Fruit fly (Drosophila melanogaster): ENCODE data around the gene Tim9a.

Tim9a gene

dm6 chrX:13395988-13396377, 11.0 kb downstream of the Tim9a start (continued):
- TF ChIP-seq Rfx (GFP tag; IDR thresholded peaks at IDR 0.05) = peak; percentile 5; the same call in 1 of the 2 replicates
- TF ChIP-seq crol (GFP tag; IDR thresholded peaks at IDR 0.05) = peak; percentile 99
- no peak for TF ChIP-seq CG8290 (GFP tag; optimal IDR thresholded peaks at IDR 0.05)
- TF ChIP-seq CG8290 (tag; optimal IDR thresholded peaks at IDR 0.05) = peak in 1 of 2 experiments; percentile 50
- TF ChIP-seq CG9437 (GFP tag; optimal IDR thresholded peaks at IDR 0.05) = no peak
- no peak for TF ChIP-seq CG11085 (GFP tag; IDR thresholded peaks at IDR 0.05)
- peak; percentile 71; the same call in 2 of the 3 replicates for TF ChIP-seq sr (GFP tag; IDR thresholded peaks at IDR 0.05)
- TF ChIP-seq Drgx (GFP tag; IDR thresholded peaks at IDR 0.05) = peak; percentile 29; the same call in 1 of the 2 replicates
- peak; percentile 92 for TF ChIP-seq rib (GFP tag; IDR thresholded peaks at IDR 0.05)
- peak; percentile 68 for TF ChIP-seq NFAT (GFP tag; IDR thresholded peaks at IDR 0.05)
- TF ChIP-seq ci (GFP tag; IDR thresholded peaks at IDR 0.05) = 0 out of 3 replicates have a peak, but pooled peaks have one; percentile 47
- TF ChIP-seq CG34422 (GFP tag; IDR thresholded peaks at IDR 0.05) = 0 out of 3 replicates have a peak, but pooled peaks have one; percentile 25
- no peak for TF ChIP-seq D19B (GFP tag; optimal IDR thresholded peaks at IDR 0.05)
- TF ChIP-seq CG10543 (GFP tag; optimal IDR thresholded peaks at IDR 0.05) = peak; percentile 86
- peak; percentile 60; the same call in 1 of the 2 replicates for TF ChIP-seq klu (GFP tag; IDR thresholded peaks at IDR 0.05)
- TF ChIP-seq CG34376 (GFP tag; optimal IDR thresholded peaks at IDR 0.05) = peak; percentile 39
- TF ChIP-seq CG11093 (GFP tag; IDR thresholded peaks at IDR 0.05) = no peak
- TF ChIP-seq abd-A (tag; optimal IDR thresholded peaks at IDR 0.05) = peak; percentile 35
- TF ChIP-seq wek (GFP tag; optimal IDR thresholded peaks at IDR 0.05) = no peak
- peak; percentile 13; the same call in 1 of the 2 replicates for TF ChIP-seq CG13287 (GFP tag; IDR thresholded peaks at IDR 0.05; ENCODE audit: partially characterized antibody)
- peak; percentile 97 for TF ChIP-seq chinmo (GFP tag; IDR thresholded peaks at IDR 0.05; ENCODE audit: partially characterized antibody)
- TF ChIP-seq CG32532 (GFP tag; IDR thresholded peaks at IDR 0.05) = 0 out of 2 replicates have a peak, but pooled peaks have one; percentile 6
- TF ChIP-seq CG13894 (tag; optimal IDR thresholded peaks at IDR 0.05) = peak; percentile 58
- 0 out of 2 replicates have a peak, but pooled peaks have one; percentile 28 for TF ChIP-seq Dref (GFP tag; IDR thresholded peaks at IDR 0.05)
- peak; percentile 49 for TF ChIP-seq B-H2 (GFP tag; optimal IDR thresholded peaks at IDR 0.05)
- no peak for TF ChIP-seq zfh1 (GFP tag; IDR thresholded peaks at IDR 0.05)
- no peak for TF ChIP-seq hbn (GFP tag; IDR thresholded peaks at IDR 0.05; ENCODE audit: partially characterized antibody)

DNA sequence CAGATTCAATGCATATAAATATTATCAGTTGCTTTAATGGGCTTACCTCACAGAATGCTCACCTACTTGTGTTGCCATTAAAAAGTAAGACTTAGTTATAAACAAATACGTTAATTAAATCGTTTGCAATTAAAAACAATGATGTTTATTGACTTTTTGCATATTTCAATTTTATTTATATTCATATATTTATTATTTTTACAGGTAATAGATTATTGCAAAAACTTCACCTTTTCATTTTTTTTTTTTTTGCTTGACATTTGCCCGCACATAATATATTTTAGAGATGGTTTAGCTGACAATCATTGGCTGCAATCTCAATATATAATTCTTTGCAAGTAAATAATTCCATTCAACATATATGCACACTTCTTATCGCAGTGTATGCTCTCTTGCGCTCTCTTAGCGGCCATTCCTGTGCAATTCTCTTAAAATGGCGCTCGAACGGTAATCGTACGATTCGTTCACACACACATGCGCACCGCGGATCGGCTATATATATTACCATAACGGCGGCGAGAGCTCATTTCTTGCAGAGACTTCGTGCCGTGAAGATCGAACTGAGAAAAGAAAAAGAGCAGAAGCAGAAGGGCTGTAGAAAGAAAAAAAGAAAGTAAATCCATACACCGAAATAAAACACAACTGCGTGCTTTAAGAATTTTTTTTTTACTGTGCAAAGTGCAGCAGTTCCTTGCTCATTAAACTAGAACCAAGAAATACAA, 11.5 kb downstream of the Tim9a start, which contains the start of gene Bcat:
Gene Bcat (plus strand): TSS at position 522 of the 722 bp plus-strand sequence.
- TF ChIP-seq Oli (tag; optimal IDR thresholded peaks at IDR 0.05) (peak; percentile 87), hth (optimal IDR thresholded peaks at IDR 0.05) (no peak), CG2875 (GFP tag; optimal IDR thresholded peaks at IDR 0.05) (peak; percentile 9), Mrtf (GFP tag; IDR thresholded peaks at IDR 0.05) (no peak), Pdp1 (GFP tag; optimal IDR thresholded peaks at IDR 0.05) (peak; percentile 10 to 42), tio (GFP tag; optimal IDR thresholded peaks at IDR 0.05) (peak; percentile 62), ATbp (GFP tag; optimal IDR thresholded peaks at IDR 0.05) (peak; percentile 11), CG2712 (tag; optimal IDR thresholded peaks at IDR 0.05) (peak; percentile 60), CG13424 (tag; optimal IDR thresholded peaks at IDR 0.05) (peak; percentile 81), Hey (tag; optimal IDR thresholded peaks at IDR 0.05) (no peak), unpg (GFP tag; optimal IDR thresholded peaks at IDR 0.05) (peak; percentile 50), Fer3 (tag; optimal IDR thresholded peaks at IDR 0.05) (peak; percentile 32), CG12942 (GFP tag; optimal IDR thresholded peaks at IDR 0.05) (peak; percentile 54), dmrt11E (tag; optimal IDR thresholded peaks at IDR 0.05) (no peak), tna (GFP tag; IDR thresholded peaks at IDR 0.05; ENCODE audit: partially characterized antibody) (no peak), sisA (GFP tag; IDR thresholded peaks at IDR 0.05) (peak; percentile 18; the same call in 1 of the 2 replicates), E2f1 (GFP tag; IDR thresholded peaks at IDR 0.05) (0 out of 2 replicates have a peak, but pooled peaks have one; percentile 26), dmrt99B (tag; optimal IDR thresholded peaks at IDR 0.05) (peak; percentile 80), ttk (GFP tag; IDR thresholded peaks at IDR 0.05) (0 out of 2 replicates have a peak, but pooled peaks have one; percentile 32), CG9215 (GFP tag; IDR thresholded peaks at IDR 0.05) (peak; percentile 67), Chrac-16 (GFP tag; optimal IDR thresholded peaks at IDR 0.05) (peak; percentile 38), Eip74EF (GFP tag; optimal IDR thresholded peaks at IDR 0.05) (peak in 1 of 2 experiments; percentile 45), slbo (GFP tag; IDR thresholded peaks at IDR 0.05) (peak; percentile 71)
